Worm (Caenorhabditis elegans) whole organism, L4 larva: Measurements from ENCODE around the gene ulp-1.

Experiments
- D1046.2 ChIP-seq: fragments of 200-800 bp; sonication (Bioruptor generic); IDR thresholded peaks from 2 replicates; pipeline ENCODE4 v1.3.6; 2022; ENCODE audit warnings: missing genetic modification characterization, missing compliant biosample characterization
- F37D6.2 ChIP-seq: sonication (generic microtip); optimal IDR thresholded peaks from 2 replicates; lab custom pipeline; 2016; ENCODE audit warnings: mild to moderate bottlenecking, missing genetic modification characterization, missing compliant biosample characterization
- T20F7.1 ChIP-seq: fragments of 200-800 bp; sonication (Bioruptor generic); optimal IDR thresholded peaks from 2 replicates; lab custom pipeline; 2018; ENCODE audit warnings: mild to moderate bottlenecking, missing genetic modification characterization, missing compliant biosample characterization
- T26A8.4 ChIP-seq: fragments of 200-800 bp; sonication (Bioruptor generic); IDR thresholded peaks from 2 replicates; pipeline ENCODE4 v1.3.6; 2022; ENCODE audit warnings: missing genetic modification characterization, missing compliant biosample characterization
- Y48G9A.11 ChIP-seq: fragments of 200-800 bp; sonication (Bioruptor generic); IDR thresholded peaks from 2 replicates; pipeline ENCODE4 v1.3.6; 2022; ENCODE audit warnings: missing genetic modification reagents, missing genetic modification characterization, missing compliant biosample characterization
- aha-1 ChIP-seq: fragments of 150-350 bp; peaks from one replicate; lab custom pipeline; 2014; ENCODE audit warnings: missing biosample characterization, missing genetic modification characterization
- ama-1 ChIP-seq: fragments of 150-350 bp; optimal IDR thresholded peaks from 2 replicates; lab custom pipeline; 2014; ENCODE audit warnings: inconsistent platforms, mixed read lengths
- ceh-44 ChIP-seq: fragments of 200-800 bp; sonication (Bioruptor generic); IDR thresholded peaks from 2 replicates; pipeline ENCODE4 v1.3.6; 2022; ENCODE audit warnings: missing genetic modification reagents, missing genetic modification characterization, missing compliant biosample characterization
- ceh-62 ChIP-seq: sonication (generic microtip); optimal IDR thresholded peaks from 2 replicates; lab custom pipeline; 2017; ENCODE audit warnings: missing biosample characterization, missing genetic modification characterization
- daf-12 ChIP-seq: fragments of 150-350 bp; optimal IDR thresholded peaks from 2 replicates; lab custom pipeline; 2014; ENCODE audit warnings: missing biosample characterization, missing genetic modification reagents, missing genetic modification characterization
- daf-16 ChIP-seq, 3 experiments: sonication (generic microtip); optimal IDR thresholded peaks; 2 replicates each; lab custom pipeline; 2016 to 2017; ENCODE audit warnings: missing genetic modification characterization in 3 of 3, missing genetic modification reagents in 3 of 3, mild to moderate bottlenecking in 2 of 3, missing compliant biosample characterization in 2 of 3, missing biosample characterization in 1 of 3, moderate library complexity in 1 of 3
- daf-19 ChIP-seq: fragments of 200-800 bp; sonication (Bioruptor generic); conservative IDR thresholded peaks from 2 replicates; pipeline ENCODE4 v1.3.6; 2022; ENCODE audit warnings: missing genetic modification characterization, missing compliant biosample characterization
- dve-1 ChIP-seq: sonication (generic microtip); optimal IDR thresholded peaks from 2 replicates; lab custom pipeline; 2017; ENCODE audit warnings: antibody characterized with exemption, mild to moderate bottlenecking, missing genetic modification characterization, missing compliant biosample characterization; ENCODE audit not compliant: insufficient read depth
- fkh-10 ChIP-seq: fragments of 150-350 bp; optimal IDR thresholded peaks from 2 replicates; lab custom pipeline; 2014; ENCODE audit warnings: missing biosample characterization, missing genetic modification reagents, missing genetic modification characterization
- gei-8 ChIP-seq: fragments of 200-800 bp; sonication (Bioruptor generic); optimal IDR thresholded peaks from 2 replicates; lab custom pipeline; 2018; ENCODE audit warnings: mild to moderate bottlenecking, missing genetic modification characterization, missing compliant biosample characterization
- hlh-11 ChIP-seq: fragments of 200-800 bp; sonication (Bioruptor generic); optimal IDR thresholded peaks from 2 replicates; lab custom pipeline; 2018; ENCODE audit warnings: mild to moderate bottlenecking, missing genetic modification characterization, missing compliant biosample characterization
- hmg-1.1 ChIP-seq: fragments of 200-800 bp; sonication (Bioruptor generic); IDR thresholded peaks from 2 replicates; pipeline ENCODE4 v1.3.6; 2022; ENCODE audit warnings: missing genetic modification reagents, missing genetic modification characterization, missing compliant biosample characterization
- lin-39 ChIP-seq: fragments of 150-350 bp; optimal IDR thresholded peaks from 2 replicates; lab custom pipeline; 2014; ENCODE audit warnings: missing biosample characterization, missing genetic modification reagents, missing genetic modification characterization
- lsy-2 ChIP-seq, 2 experiments: fragments of 150-350 bp in 1 of 2; sonication (generic microtip) in 1 of 2; optimal IDR thresholded peaks; 2 replicates each; lab custom pipeline; 2014 to 2017; ENCODE audit warnings: missing biosample characterization in 2 of 2, missing genetic modification characterization in 2 of 2
- madf-9 ChIP-seq: fragments of 200-800 bp; sonication (Bioruptor generic); conservative IDR thresholded peaks from 2 replicates; pipeline ENCODE4 v1.3.6; 2022; ENCODE audit warnings: missing genetic modification reagents, missing genetic modification characterization, missing compliant biosample characterization
- mdl-1 ChIP-seq, 2 experiments: fragments of 150-350 bp in 1 of 2; sonication (generic microtip) in 1 of 2; optimal IDR thresholded peaks; 2 replicates each; lab custom pipeline; 2014 to 2017; ENCODE audit warnings: missing biosample characterization in 2 of 2, missing genetic modification characterization in 2 of 2
- mdt-29 ChIP-seq: fragments of 200-800 bp; sonication (Bioruptor generic); IDR thresholded peaks from 2 replicates; pipeline ENCODE4 v1.3.6; 2022; ENCODE audit warnings: missing genetic modification reagents, missing genetic modification characterization, missing compliant biosample characterization
- nhr-11 ChIP-seq: fragments of 150-350 bp; optimal IDR thresholded peaks from 2 replicates; lab custom pipeline; 2014; ENCODE audit warnings: missing biosample characterization, missing genetic modification characterization
- nhr-28 ChIP-seq: fragments of 150-350 bp; optimal IDR thresholded peaks from 2 replicates; lab custom pipeline; 2014; ENCODE audit warnings: missing biosample characterization, missing genetic modification characterization
- nhr-42 ChIP-seq: fragments of 200-800 bp; sonication (Bioruptor generic); IDR thresholded peaks from 2 replicates; pipeline ENCODE4 v1.3.6; 2022; ENCODE audit warnings: missing genetic modification characterization, missing compliant biosample characterization
- nhr-77 ChIP-seq: fragments of 150-350 bp; optimal IDR thresholded peaks from 2 replicates; lab custom pipeline; 2014; ENCODE audit warnings: missing biosample characterization, missing genetic modification characterization
- pha-4 ChIP-seq, 2 experiments: fragments of 150-350 bp in 1 of 2; fragments of 200-800 bp in 1 of 2; sonication (Bioruptor generic) in 1 of 2; IDR thresholded peaks in 1 of 2; optimal IDR thresholded peaks in 1 of 2; 2 replicates each; pipeline versions ENCODE4 v1.3.6 to Lab custom; 2014 to 2022; ENCODE audit warnings: missing genetic modification characterization in 2 of 2, missing genetic modification reagents in 2 of 2, missing biosample characterization in 1 of 2, missing compliant biosample characterization in 1 of 2
- php-3 ChIP-seq: fragments of 200-800 bp; sonication (Bioruptor generic); IDR thresholded peaks from 2 replicates; pipeline ENCODE4 v1.3.6; 2022; ENCODE audit warnings: missing genetic modification reagents, missing genetic modification characterization, missing compliant biosample characterization
- pqm-1 ChIP-seq: sonication (generic microtip); optimal IDR thresholded peaks from 2 replicates; lab custom pipeline; 2017; ENCODE audit warnings: missing biosample characterization, missing genetic modification characterization
- sdz-12 ChIP-seq: fragments of 200-800 bp; sonication (Bioruptor generic); optimal IDR thresholded peaks from 2 replicates; lab custom pipeline; 2018; ENCODE audit warnings: mild to moderate bottlenecking, missing genetic modification characterization, missing compliant biosample characterization
- set-16 ChIP-seq: fragments of 200-800 bp; sonication (Bioruptor generic); IDR thresholded peaks from 2 replicates; pipeline ENCODE4 v1.3.6; 2022; ENCODE audit warnings: missing genetic modification reagents, missing genetic modification characterization, missing compliant biosample characterization
- skn-1 ChIP-seq: fragments of 150-350 bp; optimal IDR thresholded peaks from 2 replicates; lab custom pipeline; 2014; ENCODE audit warnings: missing biosample characterization, missing genetic modification characterization
- snpc-4 ChIP-seq: fragments of 150-350 bp; optimal IDR thresholded peaks from 2 replicates; lab custom pipeline; 2014; ENCODE audit warnings: missing biosample characterization, missing genetic modification characterization
- spr-3 ChIP-seq: fragments of 200-800 bp; sonication (Bioruptor generic); optimal IDR thresholded peaks from 2 replicates; lab custom pipeline; 2018; ENCODE audit warnings: mild to moderate bottlenecking, missing genetic modification characterization, missing compliant biosample characterization
- unc-130 ChIP-seq: sonication (generic microtip); optimal IDR thresholded peaks from 2 replicates; lab custom pipeline; 2016; ENCODE audit warnings: missing genetic modification reagents, missing genetic modification characterization, missing compliant biosample characterization
- zip-11 ChIP-seq: fragments of 200-800 bp; sonication (Bioruptor generic); IDR thresholded peaks from 2 replicates; pipeline ENCODE4 v1.3.6; 2022; ENCODE audit warnings: missing genetic modification characterization, missing compliant biosample characterization

Gene ulp-1

ce11 chrIII:5139768-5140167, 29.8 kb downstream of the ulp-1 start:
- TF ChIP-seq nhr-11 (no peak), snpc-4 (tag; lab: Kevin White, UChicago) (no peak), nhr-42 (GFP tag; lab: Robert Waterston, UW) (no peak), php-3 (GFP tag; lab: Robert Waterston, UW) (no peak), ceh-44 (GFP tag; lab: Robert Waterston, UW) (no peak), hmg-1.1 (GFP tag; lab: Robert Waterston, UW) (no peak)

ce11 chrIII:5138940-5139533, 30.6 kb downstream of the ulp-1 start:
- peak; percentile 16 for TF ChIP-seq aha-1 (tag; lab: Kevin White, UChicago)
- no peak for TF ChIP-seq mdt-29
- TF ChIP-seq D1046.2 (GFP tag; lab: Robert Waterston, UW): no peak

- TF ChIP-seq zip-11 (GFP tag; lab: Robert Waterston, UW): no peak
- no peak for TF ChIP-seq skn-1 (tag; lab: Kevin White, UChicago)
- no peak for TF ChIP-seq daf-12 (tag; lab: Kevin White, UChicago)
- no peak for TF ChIP-seq pha-4 (GFP tag; IDR thresholded peaks at IDR 0.05; lab: Robert Waterston, UW)
- no peak for TF ChIP-seq pha-4 (tag; optimal IDR thresholded peaks at IDR 0.05; lab: Kevin White, UChicago)
- TF ChIP-seq aha-1 (tag; lab: Kevin White, UChicago): peak; percentile 89
- TF ChIP-seq sdz-12: no peak
- no peak for TF ChIP-seq madf-9
Observed at ce11 chrIII:5137685-5138084, 31.9 kb downstream of the ulp-1 start.

- TF ChIP-seq gei-8 (GFP tag; lab: Kevin White, UChicago) (no peak), T26A8.4 (GFP tag; lab: Robert Waterston, UW) (no peak), ama-1 (lab: Kevin White, UChicago) (no peak), F37D6.2 (tag; lab: Kevin White, UChicago) (no peak), hlh-11 (tag; lab: Kevin White, UChicago) (peak; percentile 38), ceh-62 (no peak), set-16 (GFP tag; lab: Robert Waterston, UW) (no peak), spr-3 (no peak), nhr-77 (tag; lab: Kevin White, UChicago) (peak; percentile 61), unc-130 (no peak), dve-1 (tag; lab: Kevin White, UChicago) (peak; percentile 35), T20F7.1 (no peak), nhr-28 (peak; percentile 55), Y48G9A.11 (GFP tag; lab: Robert Waterston, UW) (no peak), daf-16 (GFP tag; optimal IDR thresholded peaks at IDR 0.05; lab: Kevin White, UChicago) (no peak), daf-16 (tag; optimal IDR thresholded peaks at IDR 0.05; lab: Kevin White, UChicago) (peak; percentile 65), ceh-44 (GFP tag; lab: Robert Waterston, UW) (no peak), mdl-1 (tag; optimal IDR thresholded peaks at IDR 0.05; lab: Kevin White, UChicago) (no peak), fkh-10 (GFP tag; lab: Kevin White, UChicago) (no peak), hmg-1.1 (GFP tag; lab: Robert Waterston, UW) (no peak), lsy-2 (tag; optimal IDR thresholded peaks at IDR 0.05; lab: Kevin White, UChicago) (peak in 1 of 2 experiments; percentile 10), D1046.2 (GFP tag; lab: Robert Waterston, UW) (no peak), pqm-1 (peak; percentile 93), lin-39 (no peak), daf-19 (GFP tag; lab: Robert Waterston, UW) (no peak)
Observed at ce11 chrIII:5137099-5137498, 32.5 kb downstream of the ulp-1 start.
